Fruit fly (Drosophila melanogaster) whole organism, pupa: ENCODE measurements around the gene CG9133.

ENCODE experiments used
- CG34367 ChIP-seq: fragments of 200-800 bp; sonication (Bioruptor generic); optimal IDR thresholded peaks from 2 replicates; lab custom pipeline; 2018; ENCODE audit warnings: missing biosample characterization, mild to moderate bottlenecking, missing genetic modification characterization
- D1 ChIP-seq: fragments of 200-800 bp; sonication (Bioruptor generic); optimal IDR thresholded peaks from 2 replicates; lab custom pipeline; 2018; ENCODE audit warnings: missing biosample characterization, mild to moderate bottlenecking, missing genetic modification characterization, moderate library complexity
- gl ChIP-seq: fragments of 200-800 bp; sonication (Bioruptor generic); optimal IDR thresholded peaks from 2 replicates; lab custom pipeline; 2018; ENCODE audit warnings: missing biosample characterization, mild to moderate bottlenecking, missing genetic modification characterization

DNA sequence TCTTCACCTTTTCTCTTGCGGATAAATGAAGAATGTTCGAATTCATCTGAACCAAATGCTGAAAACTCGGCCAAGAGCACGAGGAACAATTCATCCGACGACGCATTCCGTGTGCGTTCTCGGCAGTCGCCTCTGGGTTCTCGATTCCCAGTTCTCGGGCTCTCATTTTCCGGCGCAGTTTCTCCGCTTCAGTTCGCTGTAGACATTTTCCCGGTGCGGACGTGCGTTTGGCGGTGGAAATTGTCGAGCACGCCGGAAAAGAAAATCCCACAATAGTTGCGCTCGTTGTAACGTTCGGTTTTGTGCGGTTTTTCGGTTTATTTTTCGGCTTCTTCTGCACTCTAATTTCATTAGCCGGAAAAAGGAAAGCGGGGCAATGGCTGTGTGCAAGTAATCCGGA is 24.0 kb downstream of the CG9133 start, which contains the start of gene CG32333:
- no peak for TF ChIP-seq gl
- TF ChIP-seq D1 = no peak
- TF ChIP-seq CG34367 = no peak
